Worm (Caenorhabditis elegans): ENCODE data around the gene clec-135.

ce11 chrII:4277639-4278038, 19.1 kb upstream of the clec-135 start:
- TF ChIP-seq ama-1 (optimal IDR thresholded peaks at IDR 0.05): no peak
- no peak for TF ChIP-seq ets-7 (tag; optimal IDR thresholded peaks at IDR 0.05)
- no peak for TF ChIP-seq hmbx-1 (tag; optimal IDR thresholded peaks at IDR 0.05)
- TF ChIP-seq sea-1 (GFP tag; conservative IDR thresholded peaks at IDR 0.05): no peak
- TF ChIP-seq tra-4 (tag; optimal IDR thresholded peaks at IDR 0.05): no peak
- no peak for TF ChIP-seq F13C5.2 (tag; optimal IDR thresholded peaks at IDR 0.05)
- no peak for TF ChIP-seq flt-1 (GFP tag; IDR thresholded peaks at IDR 0.05)
- peak; percentile 93 for TF ChIP-seq ceh-36 (tag; optimal IDR thresholded peaks at IDR 0.05)
- no peak for TF ChIP-seq hmg-4 (GFP tag; optimal IDR thresholded peaks at IDR 0.05)
- no peak for TF ChIP-seq tbx-11 (GFP tag; IDR thresholded peaks at IDR 0.05)
- no peak for TF ChIP-seq aly-1 (tag; optimal IDR thresholded peaks at IDR 0.05)
- TF ChIP-seq scrt-1 (GFP tag; IDR thresholded peaks at IDR 0.05): no peak
- TF ChIP-seq pes-1 (GFP tag; IDR thresholded peaks at IDR 0.05): no peak
- TF ChIP-seq ceh-13 (GFP tag; optimal IDR thresholded peaks at IDR 0.05): no peak

Measured in whole organism, early embryonic.